Worm (Caenorhabditis elegans) whole organism, mixed stage, embryonic: ENCODE measurements around the gene T19D7.5.

Source experiments
- M03D4.4 ChIP-seq: sonication (generic microtip); optimal IDR thresholded peaks from 2 replicates; lab custom pipeline; 2017; ENCODE audit warnings: mild to moderate bottlenecking, missing genetic modification characterization, missing compliant biosample characterization
- bed-3 ChIP-seq: fragments of 200-800 bp; sonication (Bioruptor generic); optimal IDR thresholded peaks from 3 replicates; lab custom pipeline; 2018; ENCODE audit warnings: mild to moderate bottlenecking, missing genetic modification characterization, moderate library complexity, missing compliant biosample characterization
- blmp-1 ChIP-seq: fragments of 150-350 bp; optimal IDR thresholded peaks from 2 replicates; lab custom pipeline; 2014; ENCODE audit warnings: missing biosample characterization, missing genetic modification characterization
- ceh-39 ChIP-seq: fragments of 150-350 bp; optimal IDR thresholded peaks from 2 replicates; lab custom pipeline; 2014; ENCODE audit warnings: missing biosample characterization, missing genetic modification characterization
- ces-1 ChIP-seq: fragments of 150-350 bp; optimal IDR thresholded peaks from 2 replicates; lab custom pipeline; 2014; ENCODE audit warnings: missing biosample characterization, missing genetic modification reagents, missing genetic modification characterization
- cnd-1 ChIP-seq: fragments of 200-800 bp; sonication (Bioruptor generic); optimal IDR thresholded peaks from 2 replicates; lab custom pipeline; 2018; ENCODE audit warnings: mild to moderate bottlenecking, missing genetic modification characterization, missing compliant biosample characterization
- elt-1 ChIP-seq: sonication (generic microtip); optimal IDR thresholded peaks from 2 replicates; lab custom pipeline; 2017; ENCODE audit warnings: missing genetic modification characterization, mild to moderate bottlenecking, missing compliant biosample characterization, antibody characterized with exemption, moderate library complexity, borderline replicate concordance; ENCODE audit not compliant: insufficient read depth
- elt-3 ChIP-seq: fragments of 150-350 bp; optimal IDR thresholded peaks from 2 replicates; lab custom pipeline; 2014; ENCODE audit warnings: missing biosample characterization, missing genetic modification characterization
- flh-1 ChIP-seq: fragments of 200-800 bp; sonication (Bioruptor generic); optimal IDR thresholded peaks from 2 replicates; lab custom pipeline; 2018; ENCODE audit warnings: mild to moderate bottlenecking, missing genetic modification characterization, moderate library complexity, missing compliant biosample characterization
- hlh-1 ChIP-seq: fragments of 150-350 bp; optimal IDR thresholded peaks from 2 replicates; lab custom pipeline; 2014; ENCODE audit warnings: missing biosample characterization, missing genetic modification reagents, missing genetic modification characterization
- lin-32 ChIP-seq: fragments of 200-800 bp; sonication (Bioruptor generic); optimal IDR thresholded peaks from 2 replicates; lab custom pipeline; 2018; ENCODE audit warnings: mild to moderate bottlenecking, missing genetic modification characterization, missing compliant biosample characterization
- lsy-2 ChIP-seq: fragments of 150-350 bp; optimal IDR thresholded peaks from 2 replicates; lab custom pipeline; 2014; ENCODE audit warnings: missing biosample characterization, missing genetic modification characterization
- mab-5 ChIP-seq: fragments of 150-350 bp; optimal IDR thresholded peaks from 2 replicates; lab custom pipeline; 2014; ENCODE audit warnings: missing biosample characterization, missing genetic modification characterization
- mls-2 ChIP-seq: sonication (generic microtip); optimal IDR thresholded peaks from 2 replicates; lab custom pipeline; 2016; ENCODE audit warnings: mild to moderate bottlenecking, missing genetic modification characterization, moderate library complexity, missing compliant biosample characterization
- nhr-12 ChIP-seq: fragments of 150-350 bp; optimal IDR thresholded peaks from 2 replicates; lab custom pipeline; 2014; ENCODE audit warnings: missing biosample characterization, missing genetic modification characterization
- nhr-2 ChIP-seq: fragments of 150-350 bp; optimal IDR thresholded peaks from 2 replicates; lab custom pipeline; 2014; ENCODE audit warnings: missing biosample characterization, missing genetic modification characterization
- nhr-237 ChIP-seq: fragments of 150-350 bp; optimal IDR thresholded peaks from 2 replicates; lab custom pipeline; 2014; ENCODE audit warnings: missing biosample characterization, missing genetic modification characterization
- nhr-28 ChIP-seq: fragments of 150-350 bp; optimal IDR thresholded peaks from 2 replicates; lab custom pipeline; 2014; ENCODE audit warnings: missing biosample characterization, missing genetic modification characterization
- nhr-76 ChIP-seq: sonication (generic microtip); optimal IDR thresholded peaks from 2 replicates; lab custom pipeline; 2017; ENCODE audit warnings: missing biosample characterization, missing genetic modification characterization
- pha-4 ChIP-seq: fragments of 150-350 bp; optimal IDR thresholded peaks from 2 replicates; lab custom pipeline; 2018; ENCODE audit warnings: missing biosample characterization, missing genetic modification reagents, missing genetic modification characterization
- sem-2 ChIP-seq: fragments of 200-800 bp; sonication (Bioruptor generic); optimal IDR thresholded peaks from 2 replicates; lab custom pipeline; 2018; ENCODE audit warnings: mild to moderate bottlenecking, missing genetic modification characterization, missing compliant biosample characterization
- snpc-4 ChIP-seq: fragments of 150-350 bp; optimal IDR thresholded peaks from 2 replicates; lab custom pipeline; 2014; ENCODE audit warnings: missing biosample characterization, missing genetic modification characterization
- sptf-1 ChIP-seq: sonication (generic microtip); optimal IDR thresholded peaks from 2 replicates; lab custom pipeline; 2017; ENCODE audit warnings: mild to moderate bottlenecking, missing genetic modification characterization, moderate library complexity, missing compliant biosample characterization
- tbx-8 ChIP-seq: fragments of 200-800 bp; sonication (Bioruptor generic); optimal IDR thresholded peaks from 2 replicates; lab custom pipeline; 2018; ENCODE audit warnings: mild to moderate bottlenecking, missing genetic modification characterization, moderate library complexity, missing compliant biosample characterization
- unc-120 ChIP-seq: sonication (generic microtip); optimal IDR thresholded peaks from 2 replicates; lab custom pipeline; 2017; ENCODE audit warnings: missing genetic modification characterization, missing compliant biosample characterization; ENCODE audit not compliant: poor library complexity, severe bottlenecking
- unc-39 ChIP-seq: fragments of 150-350 bp; optimal IDR thresholded peaks from 2 replicates; lab custom pipeline; 2014; ENCODE audit warnings: missing biosample characterization, missing genetic modification characterization
- unc-62 ChIP-seq: fragments of 150-350 bp; optimal IDR thresholded peaks from 2 replicates; lab custom pipeline; 2014; ENCODE audit warnings: missing biosample characterization, missing genetic modification reagents, missing genetic modification characterization
- zip-8 ChIP-seq: fragments of 150-350 bp; optimal IDR thresholded peaks from 2 replicates; lab custom pipeline; 2014; ENCODE audit warnings: missing biosample characterization, missing genetic modification characterization

T19D7.5 gene

ce11 chrX:666125-666524, at the start of gene T19D7.5:
Gene T19D7.5, minus strand, starts transcription at chrX:666225.
- TF ChIP-seq tbx-8 (GFP tag; lab: Kevin White, UChicago) = no peak
- TF ChIP-seq, all 35 proteins: peak for 0

- TF ChIP-seq M03D4.4 = no peak
- TF ChIP-seq unc-39 (tag; lab: Kevin White, UChicago) = no peak
Measured at ce11 chrX:714398-714797, 48.4 kb upstream of the T19D7.5 start, which contains the start of gene irk-2. Gene irk-2, minus strand, starts transcription at chrX:714498.

DNA sequence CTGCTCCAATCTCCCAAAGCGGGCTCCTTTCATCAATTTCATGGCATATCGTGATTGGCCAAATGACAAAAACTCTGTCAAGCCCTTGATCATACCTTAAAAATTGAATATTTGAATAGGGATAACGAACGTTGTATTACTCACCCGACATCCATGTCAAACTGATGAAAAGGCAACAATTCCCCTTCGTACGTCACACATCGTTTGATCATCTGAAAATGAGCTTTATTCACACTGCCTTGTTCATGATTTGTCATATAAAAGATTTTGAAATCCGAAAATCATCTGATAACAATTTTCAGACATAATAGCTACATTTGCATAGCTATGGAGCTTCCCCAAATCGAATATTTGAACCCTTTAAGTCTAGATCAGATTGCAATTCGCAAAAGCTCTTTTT, 40.5 kb upstream of the T19D7.5 start, which contains the start of gene M02A10.1:
Gene M02A10.1, plus strand, starts transcription at position 301 of the 400 bp plus-strand sequence.
- no peak for TF ChIP-seq flh-1 (GFP tag; lab: Kevin White, UChicago)
- TF ChIP-seq bed-3 (GFP tag; lab: Kevin White, UChicago) = no peak
- no peak for TF ChIP-seq ces-1
- no peak for TF ChIP-seq unc-62 (GFP tag; lab: Kevin White, UChicago)
- no peak for TF ChIP-seq mls-2 (tag; lab: Kevin White, UChicago)
- no peak for TF ChIP-seq sptf-1 (tag; lab: Kevin White, UChicago)
- no peak for TF ChIP-seq nhr-76 (tag; lab: Kevin White, UChicago)
- TF ChIP-seq nhr-237 = no peak
- no peak for TF ChIP-seq nhr-28 (tag; lab: Kevin White, UChicago)

ce11 chrX:696253-696652, 30.2 kb upstream of the T19D7.5 start:
- no peak for TF ChIP-seq nhr-28 (tag; lab: Kevin White, UChicago)
- no peak for TF ChIP-seq M03D4.4
- TF ChIP-seq unc-39 (tag; lab: Kevin White, UChicago) = no peak
- no peak for TF ChIP-seq snpc-4 (tag; lab: Kevin White, UChicago)
- no peak for TF ChIP-seq elt-3
- peak; percentile 58 for TF ChIP-seq unc-62 (GFP tag; lab: Kevin White, UChicago)
- TF ChIP-seq sptf-1 (tag; lab: Kevin White, UChicago) = peak; percentile 24
- TF ChIP-seq mab-5 (tag; lab: Kevin White, UChicago) = no peak
- peak; percentile 92 for TF ChIP-seq nhr-2 (tag; lab: Kevin White, UChicago)

DNA sequence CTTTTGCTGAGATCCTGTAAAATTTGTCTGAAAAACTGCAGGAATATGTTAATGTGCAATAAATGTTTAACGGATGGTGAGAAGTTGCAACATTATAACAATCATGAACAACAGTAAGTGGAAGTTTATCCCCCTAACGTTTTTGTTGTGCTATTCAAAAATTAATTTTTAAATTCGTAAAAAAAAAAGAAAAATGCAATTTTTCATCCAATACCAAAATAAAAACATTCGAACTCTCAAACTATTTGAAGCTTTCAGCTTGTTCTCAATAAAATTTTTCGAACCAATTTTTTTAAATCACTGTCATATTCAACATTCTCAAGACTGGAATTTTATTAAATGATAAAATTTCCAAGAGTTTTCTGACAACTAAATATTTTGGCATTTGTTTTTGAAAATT, 25.6 kb upstream of the T19D7.5 start, which contains the start of gene ncam-1:
Gene ncam-1, plus strand, starts transcription at position 301 of the 400 bp plus-strand sequence.
- TF ChIP-seq unc-120 (tag; lab: Kevin White, UChicago) = no peak

- no peak for TF ChIP-seq lin-32 (GFP tag; lab: Kevin White, UChicago)
- peak; percentile 27 for TF ChIP-seq ces-1
- TF ChIP-seq nhr-76 (tag; lab: Kevin White, UChicago) = no peak
- no peak for TF ChIP-seq cnd-1
- TF ChIP-seq mls-2 (tag; lab: Kevin White, UChicago) = no peak
- no peak for TF ChIP-seq sptf-1 (tag; lab: Kevin White, UChicago)
- no peak for TF ChIP-seq blmp-1
- TF ChIP-seq elt-1 (tag; lab: Kevin White, UChicago) = no peak
Measured at ce11 chrX:688602-689001, 22.6 kb upstream of the T19D7.5 start.

DNA sequence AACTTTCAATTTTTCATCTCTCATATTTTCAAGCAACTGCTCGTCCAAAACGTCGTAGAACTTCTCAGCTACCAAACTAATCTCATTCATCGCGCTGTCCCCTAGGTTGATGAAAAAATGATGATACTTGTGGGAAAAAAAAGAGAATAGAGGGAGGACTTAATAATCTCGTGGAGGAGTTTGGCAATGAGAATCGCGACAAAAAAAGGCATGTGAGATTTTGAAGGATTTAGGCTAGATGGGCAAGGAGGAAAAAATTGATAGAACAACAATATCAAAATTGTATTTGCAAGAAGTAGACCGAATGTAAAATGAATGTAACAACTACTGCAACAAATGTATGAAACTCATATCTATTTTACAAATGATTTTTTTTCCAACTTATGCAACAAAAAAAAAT, 16.7 kb upstream of the T19D7.5 start, which contains the start of gene Y9C12A.1:
Gene Y9C12A.1, minus strand, starts transcription at position 101 of the 400 bp plus-strand sequence.
- TF ChIP-seq sptf-1 (tag; lab: Kevin White, UChicago) (no peak), pha-4 (no peak), mab-5 (tag; lab: Kevin White, UChicago) (no peak), nhr-28 (tag; lab: Kevin White, UChicago) (no peak), zip-8 (tag; lab: Kevin White, UChicago) (no peak), blmp-1 (no peak), elt-3 (no peak), unc-120 (tag; lab: Kevin White, UChicago) (no peak), lsy-2 (tag; lab: Kevin White, UChicago) (no peak), sem-2 (GFP tag; lab: Kevin White, UChicago) (no peak), ceh-39 (no peak), M03D4.4 (no peak), nhr-12 (tag; lab: Kevin White, UChicago) (no peak), flh-1 (GFP tag; lab: Kevin White, UChicago) (no peak), hlh-1 (tag; lab: Kevin White, UChicago) (no peak)
- TF ChIP-seq, all 35 proteins: peak for 0
